Worm (Caenorhabditis elegans) whole organism, dauer: ENCODE data around the gene F13E9.11.

ENCODE experiments used
- unc-62 ChIP-seq: sonication (generic microtip); optimal IDR thresholded peaks from 2 replicates; lab custom pipeline; 2017; ENCODE audit warnings: missing biosample characterization, missing genetic modification reagents, missing genetic modification characterization

Gene F13E9.11

ce11 chrIV:10884263-10884662 lies 15.3 kb upstream of the F13E9.11 start, which contains the start of gene F13E9.5:
F13E9.5 (minus strand) TSS chrIV:10884363.
- TF ChIP-seq unc-62 (GFP tag; lab: Kevin White, UChicago) = no peak

- TF ChIP-seq unc-62 (GFP tag; lab: Kevin White, UChicago) = no peak
Observed at ce11 chrIV:10881230-10881629, 12.3 kb upstream of the F13E9.11 start, which contains the start of gene F13E9.13. F13E9.13 (plus strand) TSS chrIV:10881546.

DNA sequence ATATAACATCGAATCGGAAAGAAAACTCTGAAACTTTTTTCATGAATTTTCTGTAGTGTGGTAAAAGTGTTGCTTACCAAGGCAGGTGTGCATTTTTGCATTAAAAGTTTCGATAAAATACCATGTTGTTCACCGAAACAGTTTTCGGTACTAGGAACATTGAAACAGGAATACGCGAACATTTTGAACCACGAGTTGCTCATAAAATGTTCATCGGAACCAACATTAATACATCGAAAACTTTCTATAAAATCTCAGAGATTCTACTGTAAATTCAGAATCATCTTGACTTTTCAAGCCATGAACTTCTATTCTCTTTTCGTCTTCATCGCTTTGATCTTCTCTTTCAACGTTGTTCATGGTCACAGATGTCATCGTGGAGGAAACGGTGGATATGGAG lies 11.3 kb upstream of the F13E9.11 start, which contains the start of gene fipr-15:
fipr-15 (plus strand) TSS at position 301 of the 400 bp plus-strand sequence.
- no peak for TF ChIP-seq unc-62 (GFP tag; lab: Kevin White, UChicago)

DNA sequence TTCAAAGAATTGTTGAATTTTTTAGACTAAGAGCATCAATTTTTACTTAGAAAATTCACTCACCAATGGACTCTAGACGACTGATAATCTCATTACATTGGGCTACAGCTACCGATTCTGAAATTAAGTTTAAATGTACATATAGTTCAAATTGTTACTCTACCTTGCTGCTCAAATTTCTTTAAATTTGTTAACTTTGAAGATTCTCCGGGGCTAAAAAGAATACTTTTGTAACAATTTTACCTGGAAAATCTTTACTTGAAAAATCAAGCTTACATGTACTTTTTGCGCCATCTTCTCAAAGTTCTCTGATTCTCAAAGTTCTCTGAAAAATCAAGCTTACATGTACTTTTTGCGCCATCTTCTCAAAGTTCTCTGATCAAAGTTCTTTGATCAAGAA lies 10.6 kb upstream of the F13E9.11 start, which contains the start of gene sdz-13:
sdz-13 (minus strand) TSS at position 101 of the 400 bp plus-strand sequence.
- TF ChIP-seq unc-62 (GFP tag; lab: Kevin White, UChicago) = no peak

- no peak for TF ChIP-seq unc-62 (GFP tag; lab: Kevin White, UChicago)
Observed at ce11 chrIV:10876844-10877243, 7.9 kb upstream of the F13E9.11 start, which contains the start of gene fipr-14. fipr-14 (plus strand) TSS chrIV:10877144.

DNA sequence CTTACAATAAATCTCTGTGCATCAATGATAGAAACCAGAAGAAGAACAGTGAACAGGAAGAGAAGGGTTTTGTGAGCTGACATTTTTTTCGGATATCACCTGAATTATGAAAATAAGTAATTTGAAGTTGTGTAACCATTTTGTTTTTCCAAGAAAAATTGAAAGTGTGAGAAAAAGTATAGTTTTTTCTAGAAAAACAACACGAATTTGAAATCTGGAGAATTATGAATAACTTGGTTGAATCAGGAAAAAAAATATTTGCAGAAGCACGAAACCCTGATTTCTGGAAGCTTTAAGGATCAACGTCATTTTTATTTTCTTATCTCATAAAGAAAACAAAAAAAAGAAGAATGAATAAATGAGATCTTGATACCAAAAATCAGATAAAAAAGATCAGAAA lies 5.6 kb upstream of the F13E9.11 start, which contains the start of gene F13E9.12:
F13E9.12 (minus strand) TSS at position 101 of the 400 bp plus-strand sequence.
- no peak for TF ChIP-seq unc-62 (GFP tag; lab: Kevin White, UChicago)

ce11 chrIV:10870158-10870557 lies 1.2 kb upstream of the F13E9.11 start:
- TF ChIP-seq unc-62 (GFP tag; lab: Kevin White, UChicago) = no peak

DNA sequence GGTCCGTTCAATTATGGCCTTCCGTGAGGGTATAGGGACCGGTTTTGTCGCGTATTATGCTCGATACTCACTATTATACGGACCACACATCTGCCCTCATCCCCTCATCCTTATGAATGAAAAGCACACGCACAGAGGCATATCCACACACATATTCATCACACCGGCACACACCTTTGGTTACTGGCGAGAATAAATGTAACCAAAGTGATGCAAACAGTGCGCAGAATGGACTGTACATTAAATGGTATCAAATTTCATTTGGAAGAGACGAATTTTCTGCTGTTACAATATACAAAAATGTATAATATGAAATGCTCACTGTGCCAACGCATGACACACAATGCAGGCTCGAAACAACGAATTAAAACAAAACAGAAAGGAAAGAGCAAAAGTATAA lies 707 bp upstream of the F13E9.11 start:
- TF ChIP-seq unc-62 (GFP tag; lab: Kevin White, UChicago) = no peak

DNA sequence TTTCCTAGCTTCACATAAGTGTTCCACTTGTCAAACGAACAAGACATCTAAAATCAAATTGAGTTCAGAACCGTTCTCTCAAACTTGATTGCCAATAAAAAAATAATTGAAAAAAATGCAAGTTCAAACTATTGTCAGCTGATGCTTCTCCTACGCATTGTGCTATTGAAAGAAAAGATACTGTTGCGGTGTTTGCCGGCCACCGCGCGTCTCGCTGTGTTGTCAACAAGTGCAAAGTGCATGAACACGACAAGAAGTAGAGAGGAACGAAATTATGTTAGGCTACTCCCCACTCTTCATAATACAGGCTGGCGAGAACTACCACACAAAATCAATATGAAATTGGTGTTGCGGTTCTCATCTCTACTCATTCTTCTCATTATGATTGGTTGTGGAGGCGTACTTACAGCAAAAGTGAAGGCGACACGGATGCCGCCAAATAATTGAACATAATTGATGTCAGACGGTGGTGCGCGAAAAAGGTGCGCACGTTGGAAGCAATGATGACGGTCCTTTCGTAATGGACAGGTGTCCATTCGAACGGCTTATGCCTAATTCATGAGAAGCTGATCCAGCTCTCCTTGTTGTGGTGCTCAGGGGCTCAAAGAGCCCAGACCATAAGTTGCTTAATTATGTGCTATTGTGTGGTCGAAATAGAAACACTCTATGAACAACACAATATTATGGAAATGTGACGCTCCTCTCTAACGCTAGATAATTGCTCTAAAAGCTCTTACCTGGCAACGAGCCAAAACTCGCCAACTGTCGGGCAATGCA lies 1.4 kb downstream of the F13E9.11 start:
- TF ChIP-seq unc-62 (GFP tag; lab: Kevin White, UChicago) = no peak

ce11 chrIV:10864031-10864430 lies 4.9 kb downstream of the F13E9.11 start, which contains the start of gene nish-1:
nish-1 (plus strand) TSS chrIV:10864331.
- no peak for TF ChIP-seq unc-62 (GFP tag; lab: Kevin White, UChicago)

- no peak for TF ChIP-seq unc-62 (GFP tag; lab: Kevin White, UChicago)
Observed at ce11 chrIV:10861102-10861501, 7.8 kb downstream of the F13E9.11 start, which contains the start of gene rbm-22. rbm-22 (plus strand) TSS chrIV:10861402.

DNA sequence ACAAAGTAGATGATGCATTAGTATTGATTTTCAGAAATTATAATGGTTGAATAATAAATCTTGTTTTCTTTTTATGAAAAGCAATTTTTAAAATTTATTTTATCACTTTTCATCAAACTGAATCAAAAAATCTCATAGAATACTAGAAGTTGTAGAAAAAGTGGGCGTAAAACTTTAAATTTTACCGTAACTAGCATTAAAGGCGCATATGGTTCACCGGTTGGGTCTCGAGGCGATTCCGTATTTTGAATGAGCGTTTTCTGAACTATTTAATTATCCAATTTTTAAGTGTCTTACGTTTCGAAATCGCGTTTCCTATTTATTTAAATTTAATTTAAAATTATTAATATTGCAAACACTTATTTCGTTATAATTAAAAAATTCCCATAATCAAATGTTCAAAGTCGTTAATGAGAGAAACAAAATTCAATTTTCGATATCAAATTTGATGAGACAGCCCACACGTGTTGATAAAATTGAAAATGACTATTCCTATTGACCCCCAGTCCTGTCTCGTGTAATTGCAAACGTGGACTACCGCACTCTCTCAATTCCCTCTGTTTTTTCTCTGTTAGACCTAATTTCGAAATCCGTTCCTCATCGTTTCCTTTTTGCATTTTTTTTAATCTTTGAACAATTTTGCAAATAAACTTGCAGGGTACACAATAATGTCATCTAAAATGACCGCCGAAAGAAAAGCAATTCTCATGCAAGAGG lies 10.5 kb downstream of the F13E9.11 start, which contains the start of the genes T11G6.2 and hars-1:
T11G6.2 (minus strand) TSS at position 197 of the 717 bp plus-strand sequence.
hars-1 (plus strand) TSS at position 658 of the 717 bp plus-strand sequence.
- TF ChIP-seq unc-62 (GFP tag; lab: Kevin White, UChicago) = no peak

DNA sequence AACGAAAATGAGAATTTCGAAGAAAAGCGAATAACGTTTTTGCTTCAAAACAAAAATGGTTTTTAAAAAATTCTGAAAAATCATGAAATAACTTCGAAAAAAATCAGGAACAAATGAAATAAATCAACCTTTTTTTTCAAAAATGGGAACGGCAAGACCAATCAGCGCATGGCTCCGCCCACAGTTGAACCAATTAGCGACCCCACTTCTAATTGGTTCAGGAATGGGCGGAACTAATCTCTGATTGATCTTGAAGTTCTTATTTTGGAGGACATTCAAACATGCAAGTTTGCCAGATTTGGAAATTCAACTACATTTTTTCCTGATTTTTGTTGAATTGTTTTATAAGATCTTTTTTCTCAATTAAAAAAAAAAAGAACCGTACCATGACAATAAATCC lies 13.0 kb downstream of the F13E9.11 start:
- TF ChIP-seq unc-62 (GFP tag; lab: Kevin White, UChicago) = no peak

ce11 chrIV:10855049-10855448 lies 13.9 kb downstream of the F13E9.11 start, which contains the start of gene T11G6.3:
T11G6.3 (minus strand) TSS chrIV:10855237.
- no peak for TF ChIP-seq unc-62 (GFP tag; lab: Kevin White, UChicago)

DNA sequence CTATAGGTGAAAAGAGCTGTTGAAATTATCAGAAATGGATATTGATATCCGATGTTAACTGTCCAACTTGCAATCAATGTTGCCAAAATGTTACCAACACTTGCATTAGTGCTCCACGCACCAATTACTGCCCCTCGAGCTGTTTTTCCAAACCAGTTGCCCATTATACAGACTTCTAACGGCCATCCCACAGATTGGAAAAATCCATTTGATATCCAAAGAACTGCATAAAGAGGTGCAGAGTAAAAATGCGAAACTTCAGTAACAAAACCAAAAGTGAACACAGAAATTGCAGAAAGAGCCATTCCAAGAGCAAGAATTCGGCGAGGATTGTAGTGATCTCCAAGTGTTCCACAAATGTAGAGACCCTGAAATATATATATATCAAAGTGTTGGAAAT lies 14.9 kb downstream of the F13E9.11 start:
- no peak for TF ChIP-seq unc-62 (GFP tag; lab: Kevin White, UChicago)

ce11 chrIV:10852403-10852802 lies 16.5 kb downstream of the F13E9.11 start:
- no peak for TF ChIP-seq unc-62 (GFP tag; lab: Kevin White, UChicago)
